Worm (Caenorhabditis elegans): ENCODE results near the gene Y11D7A.3.
"Not testable (repeated sequence)": the region's sequence is repeated elsewhere in the genome, so short reads cannot be mapped to it uniquely, and the experiment has no call there.

Y11D7A.3 gene

DNA sequence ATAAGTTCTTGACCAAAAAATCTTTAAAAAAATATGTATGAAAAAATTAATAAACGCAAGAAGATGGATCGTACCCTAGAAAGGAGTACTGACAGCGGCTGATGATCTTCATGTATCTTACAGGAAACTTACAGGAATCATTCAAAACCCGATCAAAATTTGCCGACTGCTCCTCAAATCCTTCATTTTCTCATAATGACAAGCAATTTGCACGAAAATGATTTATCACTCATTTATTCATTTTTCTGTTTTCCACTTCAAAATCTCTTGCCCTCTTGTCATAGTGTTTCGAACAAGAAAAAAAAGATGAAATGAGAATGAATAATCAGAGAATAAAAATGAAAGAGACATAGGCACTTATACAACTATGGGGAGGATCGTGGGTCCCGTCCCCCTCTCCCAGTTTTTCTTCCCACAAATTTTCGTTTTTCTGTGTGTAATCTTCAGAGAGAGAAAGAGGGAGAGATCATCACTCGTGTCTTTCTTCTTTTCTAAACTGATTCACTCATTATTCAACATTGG, 41.2 kb downstream of the Y11D7A.3 start, which contains the start of gene nmy-3 (continued):
- TF ChIP-seq Y67H2A.10 (GFP tag; conservative IDR thresholded peaks at IDR 0.05) = no peak
- no peak for TF ChIP-seq Y79H2A.3 (GFP tag; conservative IDR thresholded peaks at IDR 0.05)
- no peak for TF ChIP-seq F39B2.1 (GFP tag; IDR thresholded peaks at IDR 0.05)
- no peak for TF ChIP-seq B0261.1 (tag; optimal IDR thresholded peaks at IDR 0.05)
- no peak for TF ChIP-seq ztf-18 (tag; optimal IDR thresholded peaks at IDR 0.05)
- no peak for TF ChIP-seq efl-1 (GFP tag; optimal IDR thresholded peaks at IDR 0.05)

- not testable (repeated sequence) for TF ChIP-seq lsy-27 (tag; optimal IDR thresholded peaks at IDR 0.05; ENCODE audit: borderline replicate concordance, insufficient read depth); C17E4.6 (GFP tag; IDR thresholded peaks at IDR 0.05); lag-1 (GFP tag; IDR thresholded peaks at IDR 0.05)
Observed at ce11 chrIV:9286305-9286704, 53.4 kb downstream of the Y11D7A.3 start, which contains the start of gene nhr-267. Gene nhr-267, minus strand, starts transcription at chrIV:9286405.

ce11 chrIV:9289635-9290034, 56.7 kb downstream of the Y11D7A.3 start:
- TF ChIP-seq dpl-1 (GFP tag; optimal IDR thresholded peaks at IDR 0.05) (no peak), B0035.1 (tag; optimal IDR thresholded peaks at IDR 0.05) (no peak), pbrm-1 (GFP tag; IDR thresholded peaks at IDR 0.05) (no peak), F49E8.2 (tag; optimal IDR thresholded peaks at IDR 0.05; ENCODE audit: insufficient read depth) (no peak), chd-7 (tag; optimal IDR thresholded peaks at IDR 0.05) (no peak)

All from whole organism, young adult.